Fruit fly (Drosophila melanogaster): ENCODE results near the gene CG42674.
A peak's percentile ranks its signal among the peaks of the same experiment; 100 is the strongest.

Gene CG42674

DNA sequence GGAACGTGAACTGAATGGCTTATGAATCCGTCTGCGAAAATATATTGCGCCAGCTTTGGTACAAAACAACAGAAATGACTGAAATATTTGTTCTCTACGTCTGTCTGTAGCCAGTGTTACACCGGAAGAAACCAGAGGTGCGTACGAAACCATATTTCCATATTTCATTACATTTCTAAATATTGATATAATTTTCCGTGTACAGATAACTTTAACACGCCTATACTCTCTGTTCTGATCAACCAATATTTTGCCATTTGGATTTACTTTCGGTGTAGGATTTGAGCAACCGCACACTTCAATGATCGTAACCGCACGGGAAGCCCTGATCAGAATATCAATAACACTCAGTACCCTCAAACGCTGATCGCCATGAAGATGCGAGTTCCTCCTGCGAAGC lies 3.4 kb downstream of the CG42674 start (continued):
- TF ChIP-seq OdsH (GFP tag; optimal IDR thresholded peaks at IDR 0.05), result peak; percentile 57
- TF ChIP-seq Eip75B (GFP tag; optimal IDR thresholded peaks at IDR 0.05), result peak; percentile 51
- TF ChIP-seq Ets21C (GFP tag; optimal IDR thresholded peaks at IDR 0.05), result peak; percentile 54
- TF ChIP-seq CG6792 (GFP tag; optimal IDR thresholded peaks at IDR 0.05), result peak; percentile 57
- TF ChIP-seq eg (GFP tag; IDR thresholded peaks at IDR 0.05), result peak; percentile 75
- peak; percentile 79 for TF ChIP-seq lz (GFP tag; optimal IDR thresholded peaks at IDR 0.05)
- TF ChIP-seq CG11902 (GFP tag; optimal IDR thresholded peaks at IDR 0.05), result peak; percentile 34
- TF ChIP-seq CG10669 (GFP tag; optimal IDR thresholded peaks at IDR 0.05), result peak; percentile 43
- TF ChIP-seq Blimp-1 (GFP tag; optimal IDR thresholded peaks at IDR 0.05), result peak; percentile 19
- TF ChIP-seq CG16779 (tag; optimal IDR thresholded peaks at IDR 0.05), result no peak
- no peak for TF ChIP-seq Hr38 (GFP tag; optimal IDR thresholded peaks at IDR 0.05)
- peak; percentile 55 for TF ChIP-seq CG32006 (GFP tag; optimal IDR thresholded peaks at IDR 0.05)
- peak; percentile 71 for TF ChIP-seq Smox (GFP tag; optimal IDR thresholded peaks at IDR 0.05)

dm6 chr3L:20193748-20194058 lies 4.4 kb downstream of the CG42674 start:
- TF ChIP-seq net (GFP tag; optimal IDR thresholded peaks at IDR 0.05) (no peak), Smox (GFP tag; optimal IDR thresholded peaks at IDR 0.05) (no peak), Hr38 (GFP tag; optimal IDR thresholded peaks at IDR 0.05) (no peak), Eip93F (GFP tag; optimal IDR thresholded peaks at IDR 0.05) (no peak), CG11762 (GFP tag; optimal IDR thresholded peaks at IDR 0.05; ENCODE audit: insufficient read depth) (no peak), dsx (GFP tag; optimal IDR thresholded peaks at IDR 0.05; ENCODE audit: poor library complexity, severe bottlenecking) (no peak), topi (GFP tag; optimal IDR thresholded peaks at IDR 0.05) (no peak), Met (GFP tag; optimal IDR thresholded peaks at IDR 0.05) (no peak), CG34406 (GFP tag; optimal IDR thresholded peaks at IDR 0.05) (no peak), Hr39 (GFP tag; optimal IDR thresholded peaks at IDR 0.05) (no peak), CG31627 (GFP tag; optimal IDR thresholded peaks at IDR 0.05) (no peak)

- TF ChIP-seq CG34406 (GFP tag; optimal IDR thresholded peaks at IDR 0.05), result no peak
- no peak for TF ChIP-seq CG11294 (GFP tag; IDR thresholded peaks at IDR 0.05)
- peak; percentile 35 for TF ChIP-seq OdsH (GFP tag; optimal IDR thresholded peaks at IDR 0.05)
- peak; percentile 31 for TF ChIP-seq CG10631 (GFP tag; optimal IDR thresholded peaks at IDR 0.05)
- no peak for TF ChIP-seq Eip75B (GFP tag; optimal IDR thresholded peaks at IDR 0.05)
- TF ChIP-seq CG32006 (GFP tag; optimal IDR thresholded peaks at IDR 0.05), result peak; percentile 27
- TF ChIP-seq Sox14 (GFP tag; optimal IDR thresholded peaks at IDR 0.05), result peak; percentile 45
- no peak for TF ChIP-seq CG8319 (GFP tag; optimal IDR thresholded peaks at IDR 0.05)
- no peak for TF ChIP-seq CG6792 (GFP tag; optimal IDR thresholded peaks at IDR 0.05)
- TF ChIP-seq dac (GFP tag; optimal IDR thresholded peaks at IDR 0.05), result no peak
- TF ChIP-seq Eip93F (GFP tag; optimal IDR thresholded peaks at IDR 0.05), result no peak
- peak; percentile 1 for TF ChIP-seq Lpt (GFP tag; optimal IDR thresholded peaks at IDR 0.05)
- TF ChIP-seq CG31627 (GFP tag; optimal IDR thresholded peaks at IDR 0.05), result peak; percentile 40
- no peak for TF ChIP-seq Blimp-1 (GFP tag; optimal IDR thresholded peaks at IDR 0.05)
- TF ChIP-seq Hr39 (GFP tag; optimal IDR thresholded peaks at IDR 0.05), result peak; percentile 17
- peak; percentile 47 for TF ChIP-seq Smox (GFP tag; optimal IDR thresholded peaks at IDR 0.05)
- no peak for TF ChIP-seq CG7368 (GFP tag; optimal IDR thresholded peaks at IDR 0.05)
- no peak for TF ChIP-seq Hr38 (GFP tag; optimal IDR thresholded peaks at IDR 0.05)
- peak; percentile 37 for TF ChIP-seq cyc (GFP tag; optimal IDR thresholded peaks at IDR 0.05)
- TF ChIP-seq fd59A (GFP tag; optimal IDR thresholded peaks at IDR 0.05), result no peak
- no peak for TF ChIP-seq ss (GFP tag; optimal IDR thresholded peaks at IDR 0.05)
- peak; percentile 21 for TF ChIP-seq Sox102F (GFP tag; optimal IDR thresholded peaks at IDR 0.05)
- TF ChIP-seq net (GFP tag; optimal IDR thresholded peaks at IDR 0.05), result no peak
- TF ChIP-seq vri (GFP tag; optimal IDR thresholded peaks at IDR 0.05), result peak; percentile 19
- no peak for TF ChIP-seq CG8632 (GFP tag; optimal IDR thresholded peaks at IDR 0.05)
- TF ChIP-seq Sox15 (GFP tag; optimal IDR thresholded peaks at IDR 0.05), result no peak
- TF ChIP-seq dsx (GFP tag; optimal IDR thresholded peaks at IDR 0.05; ENCODE audit: poor library complexity, severe bottlenecking), result no peak
- no peak for TF ChIP-seq acj6 (GFP tag; optimal IDR thresholded peaks at IDR 0.05)
- TF ChIP-seq CG16779 (tag; optimal IDR thresholded peaks at IDR 0.05), result no peak
- TF ChIP-seq CG6808 (GFP tag; optimal IDR thresholded peaks at IDR 0.05), result no peak
- TF ChIP-seq CG8119 (GFP tag; IDR thresholded peaks at IDR 0.05), result no peak
- no peak for TF ChIP-seq CG4318 (GFP tag; optimal IDR thresholded peaks at IDR 0.05)
- TF ChIP-seq CG6854 (GFP tag; optimal IDR thresholded peaks at IDR 0.05), result no peak
- no peak for TF ChIP-seq CG11762 (GFP tag; optimal IDR thresholded peaks at IDR 0.05; ENCODE audit: insufficient read depth)
- TF ChIP-seq esn (GFP tag; optimal IDR thresholded peaks at IDR 0.05), result peak; percentile 50
- no peak for TF ChIP-seq CG9139 (GFP tag; optimal IDR thresholded peaks at IDR 0.05)
- TF ChIP-seq Met (GFP tag; optimal IDR thresholded peaks at IDR 0.05), result peak; percentile 40
- peak; percentile 9 for TF ChIP-seq topi (GFP tag; optimal IDR thresholded peaks at IDR 0.05)
Observed at dm6 chr3L:20192872-20193747, 5.0 kb downstream of the CG42674 start.

All from whole organism, prepupa.